Fruit fly (Drosophila melanogaster) whole organism, embryonic: ENCODE results near the gene isoQC.

ENCODE experiments used
- Asciz ChIP-seq: fragments of 200-800 bp; sonication (Bioruptor generic); optimal IDR thresholded peaks from 2 replicates; lab custom pipeline; 2017; ENCODE audit warnings: missing biosample characterization, mild to moderate bottlenecking, missing genetic modification characterization, missing genetic modification reagents
- Bdp1 ChIP-seq: fragments of 200-800 bp; sonication (Bioruptor generic); optimal IDR thresholded peaks from 3 replicates; lab custom pipeline; 2016; ENCODE audit warnings: missing biosample characterization, missing genetic modification characterization
- CG10366 ChIP-seq: fragments of 200-800 bp; sonication (Bioruptor generic); IDR thresholded peaks from 2 replicates; pipeline ENCODE4 v1.3.6; 2022; ENCODE audit warnings: missing biosample characterization, missing genetic modification characterization
- CG10654 ChIP-seq: fragments of 200-800 bp; sonication (Bioruptor generic); optimal IDR thresholded peaks from 2 replicates; lab custom pipeline; 2016; ENCODE audit warnings: missing biosample characterization, missing genetic modification characterization
- CG10959 ChIP-seq: fragments of 200-800 bp; sonication (Bioruptor generic); IDR thresholded peaks from 2 replicates; pipeline ENCODE4 v1.3.6; 2022; ENCODE audit warnings: missing biosample characterization, missing genetic modification characterization
- CG11504 ChIP-seq: fragments of 200-800 bp; sonication (Bioruptor generic); optimal IDR thresholded peaks from 3 replicates; lab custom pipeline; 2019; ENCODE audit warnings: missing biosample characterization, mild to moderate bottlenecking, missing genetic modification characterization, moderate library complexity
- CG14667 ChIP-seq: fragments of 200-800 bp; sonication (Bioruptor generic); IDR thresholded peaks from 2 replicates; pipeline ENCODE4 v1.3.6; 2022; ENCODE audit warnings: missing biosample characterization, missing genetic modification characterization
- CG17385 ChIP-seq: fragments of 200-800 bp; sonication (Bioruptor generic); optimal IDR thresholded peaks from 3 replicates; lab custom pipeline; 2018; ENCODE audit warnings: missing biosample characterization, mild to moderate bottlenecking, missing genetic modification characterization
- CG18599 ChIP-seq: fragments of 200-800 bp; sonication (Bioruptor generic); optimal IDR thresholded peaks from 3 replicates; lab custom pipeline; 2017; ENCODE audit warnings: missing biosample characterization, missing genetic modification characterization, mild to moderate bottlenecking, moderate library complexity, missing genetic modification reagents
- CG2875 ChIP-seq: fragments of 200-800 bp; sonication (Bioruptor generic); optimal IDR thresholded peaks from 2 replicates; lab custom pipeline; 2017; ENCODE audit warnings: missing biosample characterization, mild to moderate bottlenecking, missing genetic modification characterization, missing genetic modification reagents
- CG33557 ChIP-seq: fragments of 200-800 bp; sonication (Bioruptor generic); optimal IDR thresholded peaks from 2 replicates; lab custom pipeline; 2019; ENCODE audit warnings: missing biosample characterization, mild to moderate bottlenecking, missing genetic modification characterization, moderate library complexity
- CG34224 ChIP-seq: fragments of 200-800 bp; sonication (Bioruptor generic); IDR thresholded peaks from 3 replicates; pipeline ENCODE4 v1.3.6; 2022; ENCODE audit warnings: missing biosample characterization, missing genetic modification characterization; ENCODE audit not compliant: partially characterized antibody
- CG4360 ChIP-seq: fragments of 200-800 bp; sonication (Bioruptor generic); IDR thresholded peaks from 2 replicates; pipeline ENCODE4 v1.3.6; 2022; ENCODE audit warnings: missing biosample characterization, missing genetic modification characterization
- CG4404 ChIP-seq: fragments of 200-800 bp; sonication (Bioruptor generic); IDR thresholded peaks from 2 replicates; pipeline ENCODE4 v1.3.6; 2022; ENCODE audit warnings: missing biosample characterization, missing genetic modification characterization
- CG6254 ChIP-seq: fragments of 200-800 bp; sonication (Bioruptor generic); optimal IDR thresholded peaks from 3 replicates; lab custom pipeline; 2017; ENCODE audit warnings: mild to moderate bottlenecking, missing biosample characterization, missing genetic modification reagents, missing genetic modification characterization
- CG7271 ChIP-seq: fragments of 200-800 bp; sonication (Bioruptor generic); optimal IDR thresholded peaks from 2 replicates; lab custom pipeline; 2018; ENCODE audit warnings: missing biosample characterization, mild to moderate bottlenecking, missing genetic modification characterization, moderate library complexity
- CG7839 ChIP-seq: fragments of 200-800 bp; sonication (Bioruptor generic); optimal IDR thresholded peaks from 3 replicates; lab custom pipeline; 2018; ENCODE audit warnings: missing biosample characterization, mild to moderate bottlenecking, missing genetic modification characterization, moderate library complexity
- CG9215 ChIP-seq: fragments of 200-800 bp; sonication (Bioruptor generic); IDR thresholded peaks from 2 replicates; pipeline ENCODE4 v1.3.6; 2022; ENCODE audit warnings: missing biosample characterization, missing genetic modification characterization
- CrebB ChIP-seq: fragments of 200-800 bp; sonication (Bioruptor generic); optimal IDR thresholded peaks from 3 replicates; lab custom pipeline; 2018; ENCODE audit warnings: missing biosample characterization, mild to moderate bottlenecking, missing genetic modification characterization
- Dip2 ChIP-seq: fragments of 200-800 bp; sonication (Bioruptor generic); IDR thresholded peaks from 2 replicates; pipeline ENCODE4 v1.3.6; 2022; ENCODE audit warnings: missing biosample characterization, missing genetic modification characterization
- Doc3 ChIP-seq: fragments of 200-800 bp; sonication (Bioruptor generic); IDR thresholded peaks from 3 replicates; pipeline ENCODE4 v1.3.6; 2022; ENCODE audit warnings: missing biosample characterization, missing genetic modification characterization; ENCODE audit not compliant: partially characterized antibody
- Ets97D ChIP-seq: fragments of 200-800 bp; sonication (Bioruptor generic); optimal IDR thresholded peaks from 3 replicates; lab custom pipeline; 2016; ENCODE audit warnings: missing biosample characterization, missing genetic modification characterization
- Gsc ChIP-seq: fragments of 200-800 bp; sonication (Bioruptor generic); IDR thresholded peaks from 2 replicates; pipeline ENCODE4 v1.3.6; 2022; ENCODE audit warnings: missing biosample characterization, missing genetic modification characterization
- Jarid2 ChIP-seq: fragments of 200-800 bp; sonication (Bioruptor generic); optimal IDR thresholded peaks from 3 replicates; lab custom pipeline; 2017; ENCODE audit warnings: mild to moderate bottlenecking, missing biosample characterization, missing genetic modification reagents, missing genetic modification characterization
- MTF-1 ChIP-seq: fragments of 200-800 bp; sonication (Bioruptor generic); optimal IDR thresholded peaks from 2 replicates; lab custom pipeline; 2018; ENCODE audit warnings: missing biosample characterization, mild to moderate bottlenecking, missing genetic modification characterization, borderline replicate concordance
- Oaz ChIP-seq: fragments of 200-800 bp; sonication (Bioruptor generic); IDR thresholded peaks from 2 replicates; pipeline ENCODE4 v1.3.6; 2022; ENCODE audit warnings: missing biosample characterization, missing genetic modification characterization
- Ssrp ChIP-seq: fragments of 200-800 bp; sonication (Bioruptor generic); optimal IDR thresholded peaks from 2 replicates; lab custom pipeline; 2018; ENCODE audit warnings: missing biosample characterization, mild to moderate bottlenecking, missing genetic modification characterization, moderate library complexity
- TFAM ChIP-seq: fragments of 200-800 bp; sonication (Bioruptor generic); optimal IDR thresholded peaks from 2 replicates; lab custom pipeline; 2017; ENCODE audit warnings: missing biosample characterization, missing genetic modification characterization, inconsistent platforms
- Xbp1 ChIP-seq: fragments of 200-800 bp; sonication (Bioruptor generic); optimal IDR thresholded peaks from 3 replicates; lab custom pipeline; 2016; ENCODE audit warnings: missing biosample characterization, mild to moderate bottlenecking, missing genetic modification characterization
- al ChIP-seq: fragments of 200-800 bp; sonication (Bioruptor generic); IDR thresholded peaks from 2 replicates; pipeline ENCODE4 v1.3.6; 2022; ENCODE audit warnings: missing biosample characterization, missing genetic modification characterization
- ase ChIP-seq: fragments of 200-800 bp; sonication (Bioruptor generic); IDR thresholded peaks from 3 replicates; pipeline ENCODE4 v1.3.6; 2022; ENCODE audit warnings: missing biosample characterization, missing genetic modification characterization
- bbx ChIP-seq: fragments of 200-800 bp; sonication (Bioruptor generic); IDR thresholded peaks from 2 replicates; pipeline ENCODE4 v1.3.6; 2022; ENCODE audit warnings: missing biosample characterization, missing genetic modification characterization; ENCODE audit not compliant: partially characterized antibody
- crol ChIP-seq: fragments of 200-800 bp; sonication (Bioruptor generic); IDR thresholded peaks from 2 replicates; pipeline ENCODE4 v1.3.6; 2022; ENCODE audit warnings: missing biosample characterization, missing genetic modification characterization
- dati ChIP-seq: fragments of 200-800 bp; sonication (Bioruptor generic); IDR thresholded peaks from 2 replicates; pipeline ENCODE4 v1.3.6; 2022; ENCODE audit warnings: missing biosample characterization, missing genetic modification characterization
- exex ChIP-seq: fragments of 200-800 bp; sonication (Bioruptor generic); optimal IDR thresholded peaks from 4 replicates; lab custom pipeline; 2018; ENCODE audit warnings: missing biosample characterization, mild to moderate bottlenecking, missing genetic modification characterization, moderate library complexity
- eyg ChIP-seq: fragments of 200-800 bp; sonication (Bioruptor generic); optimal IDR thresholded peaks from 3 replicates; lab custom pipeline; 2016; ENCODE audit warnings: missing biosample characterization, missing genetic modification characterization
- gce ChIP-seq: fragments of 200-800 bp; sonication (Bioruptor generic); IDR thresholded peaks from 3 replicates; pipeline ENCODE4 v1.3.6; 2022; ENCODE audit warnings: missing biosample characterization, missing genetic modification characterization
- grau ChIP-seq: fragments of 200-800 bp; optimal IDR thresholded peaks from 3 replicates; lab custom pipeline; 2019; ENCODE audit warnings: missing biosample characterization, mild to moderate bottlenecking, missing genetic modification characterization, moderate library complexity
- nerfin-2 ChIP-seq: fragments of 200-800 bp; sonication (Bioruptor generic); IDR thresholded peaks from 2 replicates; pipeline ENCODE4 v1.3.6; 2022; ENCODE audit warnings: missing biosample characterization, missing genetic modification characterization; ENCODE audit not compliant: partially characterized antibody
- odd ChIP-seq: fragments of 200-800 bp; sonication (Bioruptor generic); optimal IDR thresholded peaks from 2 replicates; lab custom pipeline; 2017; ENCODE audit warnings: missing biosample characterization, mild to moderate bottlenecking, missing genetic modification characterization
- otp ChIP-seq: fragments of 200-800 bp; sonication (Bioruptor generic); IDR thresholded peaks from 3 replicates; pipeline ENCODE4, ENCODE4 v1.3.6; 2022; ENCODE audit warnings: missing biosample characterization, missing genetic modification characterization
- pb ChIP-seq: fragments of 200-800 bp; sonication (Bioruptor generic); optimal IDR thresholded peaks from 3 replicates; lab custom pipeline; 2016; ENCODE audit warnings: missing biosample characterization, missing genetic modification characterization
- pita ChIP-seq: fragments of 200-800 bp; sonication (Bioruptor generic); optimal IDR thresholded peaks from 2 replicates; lab custom pipeline; 2017; ENCODE audit warnings: missing biosample characterization, mild to moderate bottlenecking, missing genetic modification characterization
- pzg ChIP-seq: fragments of 200-800 bp; sonication (Bioruptor generic); optimal IDR thresholded peaks from 3 replicates; lab custom pipeline; 2018; ENCODE audit warnings: missing biosample characterization, mild to moderate bottlenecking, missing genetic modification characterization, moderate library complexity
- scrt ChIP-seq: fragments of 200-800 bp; sonication (Bioruptor generic); optimal IDR thresholded peaks from 2 replicates; lab custom pipeline; 2018; ENCODE audit warnings: missing biosample characterization, mild to moderate bottlenecking, missing genetic modification characterization, moderate library complexity
- sens-2 ChIP-seq: fragments of 200-800 bp; sonication (Bioruptor generic); IDR thresholded peaks from 2 replicates; pipeline ENCODE4 v1.3.6; 2022; ENCODE audit warnings: missing biosample characterization, missing genetic modification characterization
- slbo ChIP-seq: fragments of 200-800 bp; sonication (Bioruptor generic); IDR thresholded peaks from 2 replicates; pipeline ENCODE4 v1.3.6; 2022; ENCODE audit warnings: missing biosample characterization, missing genetic modification characterization
- sr ChIP-seq: fragments of 200-800 bp; sonication (Bioruptor generic); IDR thresholded peaks from 3 replicates; pipeline ENCODE4 v1.3.6; 2022; ENCODE audit warnings: missing biosample characterization, missing genetic modification characterization
- unc-4 ChIP-seq: fragments of 200-800 bp; sonication (Bioruptor generic); IDR thresholded peaks from 2 replicates; pipeline ENCODE4 v1.3.6; 2022; ENCODE audit warnings: missing biosample characterization, missing genetic modification characterization; ENCODE audit not compliant: partially characterized antibody
- unpg ChIP-seq: fragments of 200-800 bp; sonication (Bioruptor generic); optimal IDR thresholded peaks from 3 replicates; lab custom pipeline; 2018; ENCODE audit warnings: missing biosample characterization, mild to moderate bottlenecking, missing genetic modification characterization, moderate library complexity
- zen2 ChIP-seq: fragments of 200-800 bp; sonication (Bioruptor generic); IDR thresholded peaks from 3 replicates; pipeline ENCODE4 v1.3.6; 2022; ENCODE audit warnings: missing biosample characterization, missing genetic modification characterization; ENCODE audit not compliant: partially characterized antibody

isoQC gene

dm6 chr3L:20447337-20447736 is 26.9 kb upstream of the isoQC start (continued):
- TF ChIP-seq eyg (GFP tag; lab: Kevin White, UChicago) (no peak), CG7839 (tag; lab: Kevin White, UChicago) (peak; percentile 32), Gsc (GFP tag; lab: Robert Waterston, UW) (no peak), CG10959 (GFP tag; lab: Robert Waterston, UW) (peak; percentile 43; the same call in 1 of the 2 replicates), Dip2 (GFP tag; lab: Robert Waterston, UW) (no peak), nerfin-2 (GFP tag; lab: Robert Waterston, UW) (no peak), CG2875 (GFP tag; lab: Kevin White, UChicago) (peak; percentile 9), CrebB (tag; lab: Kevin White, UChicago) (no peak), gce (GFP tag; lab: Robert Waterston, UW) (no peak), slbo (0 out of 2 replicates have a peak, but pooled peaks have one; percentile 15), Ets97D (GFP tag; lab: Kevin White, UChicago) (no peak), Doc3 (GFP tag; lab: Robert Waterston, UW) (no peak), CG6254 (GFP tag; lab: Kevin White, UChicago) (no peak), pita (GFP tag; lab: Kevin White, UChicago) (no peak), Bdp1 (GFP tag; lab: Kevin White, UChicago) (no peak), pzg (no peak), sens-2 (GFP tag; lab: Robert Waterston, UW) (no peak), CG34224 (GFP tag; lab: Robert Waterston, UW) (no peak), al (GFP tag; lab: Robert Waterston, UW) (no peak), dati (GFP tag; lab: Robert Waterston, UW) (no peak), bbx (GFP tag; lab: Robert Waterston, UW) (no peak), TFAM (GFP tag; lab: Kevin White, UChicago) (no peak), CG10366 (GFP tag; lab: Robert Waterston, UW) (no peak), ase (GFP tag; lab: Robert Waterston, UW) (no peak), pb (GFP tag; lab: Kevin White, UChicago) (no peak), CG33557 (GFP tag; lab: Kevin White, UChicago) (no peak), Xbp1 (GFP tag; lab: Kevin White, UChicago) (no peak), crol (no peak), CG14667 (0 out of 2 replicates have a peak, but pooled peaks have one; percentile 11), otp (no peak), CG4404 (GFP tag; lab: Robert Waterston, UW) (0 out of 2 replicates have a peak, but pooled peaks have one; percentile 33), Asciz (no peak), Ssrp (tag; lab: Kevin White, UChicago) (no peak), CG10654 (GFP tag; lab: Kevin White, UChicago) (no peak)
- TF ChIP-seq, all 482 proteins: peak for 77

DNA sequence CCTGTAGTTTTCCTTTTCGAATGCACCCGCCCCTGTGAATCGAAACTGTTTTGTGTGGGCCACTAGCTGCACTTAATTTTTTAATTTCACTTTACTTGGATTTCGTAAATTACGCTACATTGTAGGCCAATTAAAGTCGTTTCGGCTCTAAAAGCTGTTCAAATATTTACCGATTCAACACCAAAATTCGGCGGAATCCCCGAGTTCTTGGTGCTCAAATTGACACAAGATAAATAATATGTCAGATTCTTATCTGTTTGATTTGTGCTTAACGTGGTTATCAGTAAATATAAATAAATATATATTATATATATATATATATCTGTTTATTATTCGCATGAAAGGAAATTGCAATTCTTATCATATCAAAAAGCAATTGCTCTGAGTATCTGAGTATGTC is 26.3 kb upstream of the isoQC start:
- no peak for TF ChIP-seq CG9215 (GFP tag; lab: Robert Waterston, UW)
- peak; percentile 80 for TF ChIP-seq MTF-1 (GFP tag; lab: Kevin White, UChicago)
- peak; percentile 52 for TF ChIP-seq CG18599 (GFP tag; lab: Kevin White, UChicago)
- TF ChIP-seq CG17385 (GFP tag; lab: Kevin White, UChicago), result peak; percentile 38
- TF ChIP-seq scrt (GFP tag; lab: Kevin White, UChicago), result peak; percentile 36
- TF ChIP-seq exex, result peak; percentile 28
- TF ChIP-seq CG14667, result no peak
- TF ChIP-seq unpg (GFP tag; lab: Kevin White, UChicago), result peak; percentile 54
- TF ChIP-seq grau, result peak; percentile 1
- TF ChIP-seq Oaz (GFP tag; lab: Robert Waterston, UW), result no peak
- TF ChIP-seq odd (GFP tag; lab: Kevin White, UChicago), result peak; percentile 62
- TF ChIP-seq zen2 (GFP tag; lab: Robert Waterston, UW), result no peak
- TF ChIP-seq sr, result no peak
- peak; percentile 17 for TF ChIP-seq CG11504 (tag; lab: Kevin White, UChicago)
- TF ChIP-seq Jarid2 (GFP tag; lab: Kevin White, UChicago), result peak; percentile 0
- TF ChIP-seq unc-4 (GFP tag; lab: Robert Waterston, UW), result no peak
- no peak for TF ChIP-seq CG4360 (GFP tag; lab: Robert Waterston, UW)
- TF ChIP-seq CG7271 (tag; lab: Kevin White, UChicago), result peak; percentile 9
